Worm (Caenorhabditis elegans) whole organism, late embryonic: Measurements from ENCODE around the gene ilys-6.

Source experiments
- C08G9.2 ChIP-seq: sonication (generic microtip); optimal IDR thresholded peaks from 2 replicates; lab custom pipeline; 2016; ENCODE audit warnings: mild to moderate bottlenecking, missing genetic modification characterization, moderate library complexity, missing compliant biosample characterization
- C38D4.7 ChIP-seq: fragments of 200-800 bp; sonication (Bioruptor generic); optimal IDR thresholded peaks from 2 replicates; lab custom pipeline; 2018; ENCODE audit warnings: mild to moderate bottlenecking, missing genetic modification characterization, moderate library complexity, missing compliant biosample characterization
- K02D7.2 ChIP-seq: sonication (generic microtip); optimal IDR thresholded peaks from 2 replicates; lab custom pipeline; 2017; ENCODE audit warnings: mild to moderate bottlenecking, missing genetic modification characterization, missing compliant biosample characterization
- K09A11.1 ChIP-seq: sonication (generic microtip); optimal IDR thresholded peaks from 2 replicates; lab custom pipeline; 2017; ENCODE audit warnings: antibody characterized with exemption, mild to moderate bottlenecking, missing genetic modification characterization, missing compliant biosample characterization; ENCODE audit not compliant: insufficient read depth
- T23F11.4 ChIP-seq: fragments of 200-800 bp; sonication (Bioruptor generic); optimal IDR thresholded peaks from 2 replicates; lab custom pipeline; 2018; ENCODE audit warnings: mild to moderate bottlenecking, missing genetic modification characterization, missing compliant biosample characterization
- ceh-19 ChIP-seq: fragments of 200-800 bp; sonication (Bioruptor generic); optimal IDR thresholded peaks from 2 replicates; lab custom pipeline; 2018; ENCODE audit warnings: mild to moderate bottlenecking, missing genetic modification characterization, missing compliant biosample characterization
- ceh-22 ChIP-seq: sonication (generic microtip); optimal IDR thresholded peaks from 2 replicates; lab custom pipeline; 2017; ENCODE audit warnings: missing biosample characterization, missing genetic modification characterization
- ceh-30 ChIP-seq: fragments of 150-350 bp; optimal IDR thresholded peaks from 2 replicates; lab custom pipeline; 2014; ENCODE audit warnings: missing biosample characterization, missing genetic modification characterization
- ceh-48 ChIP-seq: sonication (generic microtip); optimal IDR thresholded peaks from 2 replicates; lab custom pipeline; 2016; ENCODE audit warnings: missing genetic modification characterization, inconsistent platforms, missing compliant biosample characterization
- ceh-6 ChIP-seq: fragments of 200-800 bp; sonication (Bioruptor generic); optimal IDR thresholded peaks from 2 replicates; lab custom pipeline; 2018; ENCODE audit warnings: mild to moderate bottlenecking, missing genetic modification characterization, missing compliant biosample characterization
- ceh-9 ChIP-seq: sonication (generic microtip); optimal IDR thresholded peaks from 2 replicates; lab custom pipeline; 2016; ENCODE audit warnings: mild to moderate bottlenecking, missing genetic modification characterization, inconsistent platforms, missing compliant biosample characterization
- che-1 ChIP-seq: sonication (generic microtip); optimal IDR thresholded peaks from 2 replicates; lab custom pipeline; 2016; ENCODE audit warnings: mild to moderate bottlenecking, missing genetic modification characterization, missing compliant biosample characterization
- dve-1 ChIP-seq: sonication (generic microtip); optimal IDR thresholded peaks from 2 replicates; lab custom pipeline; 2017; ENCODE audit warnings: antibody characterized with exemption, mild to moderate bottlenecking, missing genetic modification characterization, missing compliant biosample characterization
- elt-4 ChIP-seq: sonication (generic microtip); optimal IDR thresholded peaks from 2 replicates; lab custom pipeline; 2016; ENCODE audit warnings: missing genetic modification characterization, missing compliant biosample characterization
- ets-4 ChIP-seq: sonication (generic microtip); optimal IDR thresholded peaks from 2 replicates; lab custom pipeline; 2016; ENCODE audit warnings: missing genetic modification characterization, missing compliant biosample characterization
- eyg-1 ChIP-seq: sonication (generic microtip); optimal IDR thresholded peaks from 2 replicates; lab custom pipeline; 2016; ENCODE audit warnings: missing genotype, missing genetic modification characterization, missing compliant biosample characterization
- fax-1 ChIP-seq: sonication (generic microtip); optimal IDR thresholded peaks from 2 replicates; lab custom pipeline; 2016; ENCODE audit warnings: missing genotype, missing genetic modification characterization, missing compliant biosample characterization
- fkh-10 ChIP-seq: fragments of 150-350 bp; optimal IDR thresholded peaks from 2 replicates; lab custom pipeline; 2014; ENCODE audit warnings: missing biosample characterization, missing genetic modification reagents, missing genetic modification characterization
- fkh-6 ChIP-seq: sonication (generic microtip); optimal IDR thresholded peaks from 2 replicates; lab custom pipeline; 2016; ENCODE audit warnings: missing genetic modification characterization, missing compliant biosample characterization
- gmeb-2 ChIP-seq: sonication (generic microtip); optimal IDR thresholded peaks from 2 replicates; lab custom pipeline; 2016; ENCODE audit warnings: missing genetic modification characterization, inconsistent platforms, missing compliant biosample characterization
- hlh-30 ChIP-seq: sonication (generic microtip); optimal IDR thresholded peaks from 2 replicates; lab custom pipeline; 2017; ENCODE audit warnings: antibody characterized with exemption, missing genetic modification characterization, missing compliant biosample characterization; ENCODE audit not compliant: insufficient read depth
- hlh-8 ChIP-seq: sonication (generic microtip); optimal IDR thresholded peaks from 2 replicates; lab custom pipeline; 2016; ENCODE audit warnings: missing genotype, missing genetic modification characterization, missing compliant biosample characterization
- lim-6 ChIP-seq: sonication (generic microtip); optimal IDR thresholded peaks from 2 replicates; lab custom pipeline; 2016; ENCODE audit warnings: missing genetic modification characterization, missing compliant biosample characterization
- lin-11 ChIP-seq: fragments of 200-800 bp; sonication (Bioruptor generic); optimal IDR thresholded peaks from 2 replicates; lab custom pipeline; 2018; ENCODE audit warnings: mild to moderate bottlenecking, missing genetic modification characterization, missing compliant biosample characterization
- nfya-1 ChIP-seq: sonication (generic microtip); optimal IDR thresholded peaks from 2 replicates; lab custom pipeline; 2017; ENCODE audit warnings: missing genetic modification characterization, mild to moderate bottlenecking, missing compliant biosample characterization, antibody characterized with exemption, moderate library complexity
- nhr-232 ChIP-seq: sonication (generic microtip); optimal IDR thresholded peaks from 2 replicates; lab custom pipeline; 2016; ENCODE audit warnings: missing genetic modification characterization, missing compliant biosample characterization
- npax-4 ChIP-seq: sonication (generic microtip); optimal IDR thresholded peaks from 2 replicates; lab custom pipeline; 2016; ENCODE audit warnings: missing genetic modification characterization, missing compliant biosample characterization
- pag-3 ChIP-seq: sonication (generic microtip); optimal IDR thresholded peaks from 2 replicates; lab custom pipeline; 2016; ENCODE audit warnings: missing compliant biosample characterization, missing genetic modification characterization, borderline replicate concordance
- pat-9 ChIP-seq: fragments of 200-800 bp; sonication (Bioruptor generic); optimal IDR thresholded peaks from 2 replicates; lab custom pipeline; 2018; ENCODE audit warnings: mild to moderate bottlenecking, missing genetic modification characterization, moderate library complexity, missing compliant biosample characterization
- pha-4 ChIP-seq: fragments of 150-350 bp; optimal IDR thresholded peaks from 2 replicates; lab custom pipeline; 2018; ENCODE audit warnings: missing biosample characterization, missing genetic modification reagents, missing genetic modification characterization
- pqm-1 ChIP-seq: sonication (generic microtip); optimal IDR thresholded peaks from 2 replicates; lab custom pipeline; 2016; ENCODE audit warnings: missing genetic modification characterization, missing compliant biosample characterization
- ref-2 ChIP-seq: sonication (generic microtip); optimal IDR thresholded peaks from 2 replicates; lab custom pipeline; 2016; ENCODE audit warnings: missing genetic modification characterization, missing compliant biosample characterization
- rnt-1 ChIP-seq: sonication (generic microtip); optimal IDR thresholded peaks from 2 replicates; lab custom pipeline; 2016; ENCODE audit warnings: missing genetic modification characterization, missing compliant biosample characterization
- sdc-2 ChIP-seq: sonication (generic microtip); optimal IDR thresholded peaks from 2 replicates; lab custom pipeline; 2016; ENCODE audit warnings: missing genotype, missing genetic modification characterization, missing compliant biosample characterization
- sox-2 ChIP-seq: fragments of 200-800 bp; sonication (Bioruptor generic); IDR thresholded peaks from 2 replicates; pipeline ENCODE4 v1.3.6; 2022; ENCODE audit warnings: missing genetic modification reagents, missing genetic modification characterization, missing compliant biosample characterization
- sox-4 ChIP-seq: sonication (generic microtip); optimal IDR thresholded peaks from 2 replicates; lab custom pipeline; 2017; ENCODE audit warnings: mild to moderate bottlenecking, missing genetic modification characterization, inconsistent platforms, missing compliant biosample characterization
- tbx-2 ChIP-seq: sonication (generic microtip); optimal IDR thresholded peaks from 2 replicates; lab custom pipeline; 2016; ENCODE audit warnings: missing genetic modification characterization, missing compliant biosample characterization
- tbx-7 ChIP-seq: sonication (generic microtip); optimal IDR thresholded peaks from 2 replicates; lab custom pipeline; 2016; ENCODE audit warnings: missing genotype, missing genetic modification characterization, missing compliant biosample characterization
- unc-42 ChIP-seq: sonication (generic microtip); optimal IDR thresholded peaks from 2 replicates; lab custom pipeline; 2016; ENCODE audit warnings: missing genotype, missing genetic modification characterization, missing compliant biosample characterization
- unc-86 ChIP-seq: sonication (generic microtip); optimal IDR thresholded peaks from 2 replicates; lab custom pipeline; 2016; ENCODE audit warnings: missing genetic modification characterization, missing compliant biosample characterization
- zip-5 ChIP-seq: sonication (generic microtip); optimal IDR thresholded peaks from 2 replicates; lab custom pipeline; 2016; ENCODE audit warnings: missing genetic modification characterization, missing compliant biosample characterization
- ztf-16 ChIP-seq: sonication (generic microtip); optimal IDR thresholded peaks from 2 replicates; lab custom pipeline; 2017; ENCODE audit warnings: missing genetic modification characterization, missing compliant biosample characterization

The ilys-6 gene

DNA sequence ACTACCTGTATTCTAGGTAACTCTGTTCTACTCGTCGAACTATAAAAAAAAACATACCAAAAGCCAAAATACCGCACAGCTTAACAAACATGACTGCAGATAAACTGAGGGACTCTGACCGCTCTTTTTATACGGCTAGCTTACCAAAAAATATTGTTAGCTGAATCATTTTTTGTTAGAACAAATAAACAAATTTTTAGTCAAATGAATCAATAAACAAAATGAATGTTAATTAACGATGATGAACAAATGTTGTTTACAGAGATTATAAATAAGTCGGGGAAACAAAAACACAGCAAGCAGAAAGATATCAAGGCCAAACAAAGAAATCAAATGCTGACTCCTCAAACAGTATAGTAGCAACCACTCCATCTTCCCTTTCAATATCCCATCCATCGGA is at the start of gene ilys-6:
Gene ilys-6 (minus strand): TSS at position 101 of the 400 bp plus-strand sequence.
- no peak for TF ChIP-seq tbx-7 (tag; lab: Kevin White, UChicago)
- TF ChIP-seq fkh-10 (GFP tag; lab: Kevin White, UChicago): no peak
- no peak for TF ChIP-seq pat-9 (tag; lab: Kevin White, UChicago)
- no peak for TF ChIP-seq ceh-19
- TF ChIP-seq hlh-30 (tag; lab: Kevin White, UChicago): no peak
- no peak for TF ChIP-seq sdc-2
- no peak for TF ChIP-seq pha-4 (tag; lab: Kevin White, UChicago)
- no peak for TF ChIP-seq dve-1
- no peak for TF ChIP-seq che-1 (tag; lab: Kevin White, UChicago)
- TF ChIP-seq gmeb-2 (tag; lab: Kevin White, UChicago): no peak
- no peak for TF ChIP-seq unc-86 (tag; lab: Kevin White, UChicago)
- no peak for TF ChIP-seq hlh-8 (tag; lab: Kevin White, UChicago)
- no peak for TF ChIP-seq ref-2 (tag; lab: Kevin White, UChicago)
- TF ChIP-seq ceh-30: no peak
- no peak for TF ChIP-seq sox-2 (GFP tag; lab: Robert Waterston, UW)
- no peak for TF ChIP-seq tbx-2 (tag; lab: Kevin White, UChicago)
- TF ChIP-seq pag-3: no peak

DNA sequence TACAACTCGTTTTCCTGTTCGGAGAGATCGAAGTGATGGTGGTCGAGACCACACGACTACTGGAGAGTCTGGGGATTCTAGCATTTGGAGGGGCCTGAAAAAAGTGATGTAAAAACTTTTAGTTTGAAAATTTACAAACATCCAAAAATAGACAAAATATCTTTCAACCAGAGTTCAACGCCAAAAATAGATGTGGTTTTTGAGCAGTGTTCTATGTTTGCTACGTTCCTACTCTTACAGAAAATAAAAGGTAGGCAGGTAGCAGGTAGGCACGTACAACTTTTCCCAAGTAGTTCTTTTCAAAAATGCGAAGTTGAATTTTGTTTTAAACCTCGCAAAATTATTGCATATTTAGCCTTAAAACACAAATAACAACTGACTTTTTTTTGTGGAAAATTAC is 48.9 kb upstream of the ilys-6 start, which contains the start of gene F49F1.14:
Gene F49F1.14 (minus strand): TSS at position 101 of the 400 bp plus-strand sequence.
- TF ChIP-seq pag-3: no peak
- no peak for TF ChIP-seq ztf-16 (tag; lab: Kevin White, UChicago)
- TF ChIP-seq ceh-48 (tag; lab: Kevin White, UChicago): no peak
- TF ChIP-seq fax-1 (tag; lab: Kevin White, UChicago): no peak
- no peak for TF ChIP-seq K09A11.1 (tag; lab: Kevin White, UChicago)
- TF ChIP-seq rnt-1 (tag; lab: Kevin White, UChicago): no peak
- TF ChIP-seq eyg-1 (tag; lab: Kevin White, UChicago): no peak
- TF ChIP-seq pha-4 (tag; lab: Kevin White, UChicago): no peak
- TF ChIP-seq C38D4.7: no peak
- no peak for TF ChIP-seq pqm-1 (tag; lab: Kevin White, UChicago)
- no peak for TF ChIP-seq che-1 (tag; lab: Kevin White, UChicago)
- TF ChIP-seq hlh-8 (tag; lab: Kevin White, UChicago): no peak
- TF ChIP-seq sox-4 (tag; lab: Kevin White, UChicago): no peak
- no peak for TF ChIP-seq fkh-6 (tag; lab: Kevin White, UChicago)
- no peak for TF ChIP-seq unc-42 (tag; lab: Kevin White, UChicago)
- TF ChIP-seq nhr-232 (tag; lab: Kevin White, UChicago): no peak
- TF ChIP-seq ceh-22: no peak

DNA sequence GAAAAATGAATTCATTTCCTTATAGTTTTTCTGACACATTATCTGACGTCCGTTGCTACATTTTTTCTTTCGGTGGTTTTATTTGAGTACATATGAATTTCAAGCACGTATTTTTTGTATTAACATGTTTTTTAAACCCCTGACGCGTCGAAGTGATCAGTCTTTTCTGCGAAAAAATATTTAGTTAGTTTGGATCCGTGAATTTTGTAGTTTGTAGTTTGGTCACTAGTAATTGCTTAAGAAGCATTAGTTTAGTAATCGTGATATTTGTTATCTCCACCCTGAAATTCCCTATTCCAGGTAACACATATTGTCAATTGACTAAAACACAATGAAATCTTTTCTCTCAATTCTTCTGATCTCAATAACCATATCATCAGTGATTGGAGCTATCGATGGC is 45.3 kb upstream of the ilys-6 start, which contains the start of gene C35B1.7:
Gene C35B1.7 (plus strand): TSS at position 301 of the 400 bp plus-strand sequence.
- no peak for TF ChIP-seq zip-5 (tag; lab: Kevin White, UChicago)
- TF ChIP-seq tbx-7 (tag; lab: Kevin White, UChicago): no peak
- no peak for TF ChIP-seq T23F11.4 (GFP tag; lab: Kevin White, UChicago)
- no peak for TF ChIP-seq C08G9.2 (tag; lab: Kevin White, UChicago)
- no peak for TF ChIP-seq lim-6 (tag; lab: Kevin White, UChicago)
- TF ChIP-seq rnt-1 (tag; lab: Kevin White, UChicago): no peak
- no peak for TF ChIP-seq sox-4 (tag; lab: Kevin White, UChicago)
- TF ChIP-seq che-1 (tag; lab: Kevin White, UChicago): no peak
- TF ChIP-seq npax-4 (tag; lab: Kevin White, UChicago): no peak

DNA sequence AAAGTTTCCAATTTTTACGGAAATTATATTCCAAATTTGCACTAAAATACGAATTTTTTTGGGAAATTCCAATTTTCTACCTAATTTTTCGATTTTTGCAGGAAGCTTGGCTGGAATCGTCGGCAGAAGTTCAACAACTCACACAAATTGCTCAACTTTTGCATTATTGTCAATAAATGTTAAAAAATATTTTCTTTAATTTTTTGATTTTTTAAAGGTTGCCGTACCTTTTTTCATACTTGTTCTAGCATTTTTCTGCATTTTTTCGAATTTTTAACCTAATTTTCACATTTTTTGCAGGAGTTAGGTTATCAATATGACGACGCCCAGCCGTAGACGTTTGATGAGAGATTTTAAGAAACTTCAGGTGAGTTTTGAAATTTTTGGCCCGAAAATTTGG is 39.2 kb upstream of the ilys-6 start, which contains the start of gene ubc-1:
Gene ubc-1 (plus strand): TSS at position 301 of the 400 bp plus-strand sequence.
- no peak for TF ChIP-seq ets-4 (tag; lab: Kevin White, UChicago)
- TF ChIP-seq nfya-1 (tag; lab: Kevin White, UChicago): no peak
- TF ChIP-seq ceh-9: no peak
- no peak for TF ChIP-seq lin-11
- no peak for TF ChIP-seq C38D4.7
- TF ChIP-seq K02D7.2 (tag; lab: Kevin White, UChicago): no peak
- no peak for TF ChIP-seq che-1 (tag; lab: Kevin White, UChicago)
- no peak for TF ChIP-seq elt-4
- no peak for TF ChIP-seq ceh-6 (GFP tag; lab: Kevin White, UChicago)
